Fruit fly (Drosophila melanogaster) whole organism, embryonic: ENCODE measurements around the gene Nle.

Experiments used
- Ada2b ChIP-seq: fragments of 200-800 bp; sonication (Bioruptor generic); IDR thresholded peaks from 2 replicates; pipeline ENCODE4 v1.3.6; 2022; ENCODE audit warnings: missing biosample characterization, missing genetic modification characterization
- Bdp1 ChIP-seq: fragments of 200-800 bp; sonication (Bioruptor generic); optimal IDR thresholded peaks from 3 replicates; lab custom pipeline; 2016; ENCODE audit warnings: missing biosample characterization, missing genetic modification characterization
- CG11247 ChIP-seq: fragments of 200-800 bp; sonication (Bioruptor generic); IDR thresholded peaks from 2 replicates; pipeline ENCODE4 v1.3.6; 2022; ENCODE audit warnings: missing biosample characterization, missing genetic modification characterization
- CG12104 ChIP-seq: fragments of 200-800 bp; sonication (Bioruptor generic); optimal IDR thresholded peaks from 3 replicates; lab custom pipeline; 2016; ENCODE audit warnings: missing biosample characterization, missing genetic modification characterization
- CG14667 ChIP-seq: fragments of 200-800 bp; sonication (Bioruptor generic); IDR thresholded peaks from 2 replicates; pipeline ENCODE4 v1.3.6; 2022; ENCODE audit warnings: missing biosample characterization, missing genetic modification characterization
- CG15011 ChIP-seq: fragments of 200-800 bp; sonication (Bioruptor generic); optimal IDR thresholded peaks from 3 replicates; lab custom pipeline; 2018; ENCODE audit warnings: missing biosample characterization, mild to moderate bottlenecking, missing genetic modification characterization
- CG15479 ChIP-seq: fragments of 200-800 bp; sonication (Bioruptor generic); optimal IDR thresholded peaks from 3 replicates; lab custom pipeline; 2019; ENCODE audit warnings: missing biosample characterization, mild to moderate bottlenecking, missing genetic modification characterization, moderate library complexity
- CG17802 ChIP-seq: fragments of 200-800 bp; sonication (Bioruptor generic); optimal IDR thresholded peaks from 2 replicates; lab custom pipeline; 2018; ENCODE audit warnings: missing biosample characterization, mild to moderate bottlenecking, missing genetic modification characterization, moderate library complexity
- CG17912 ChIP-seq: fragments of 200-800 bp; sonication (Bioruptor generic); optimal IDR thresholded peaks from 2 replicates; lab custom pipeline; 2018; ENCODE audit warnings: missing biosample characterization, mild to moderate bottlenecking, missing genetic modification characterization
- CG2875 ChIP-seq: fragments of 200-800 bp; sonication (Bioruptor generic); optimal IDR thresholded peaks from 2 replicates; lab custom pipeline; 2017; ENCODE audit warnings: missing biosample characterization, mild to moderate bottlenecking, missing genetic modification characterization, missing genetic modification reagents
- CG32772 ChIP-seq: fragments of 200-800 bp; sonication (Bioruptor generic); IDR thresholded peaks from 2 replicates; pipeline ENCODE4 v1.3.6; 2022; ENCODE audit warnings: missing biosample characterization, missing genetic modification characterization
- CG5953 ChIP-seq: fragments of 200-800 bp; sonication (Bioruptor generic); IDR thresholded peaks from 2 replicates; pipeline ENCODE4 v1.3.6; 2022; ENCODE audit warnings: missing biosample characterization, missing genetic modification characterization
- CG6654 ChIP-seq: fragments of 200-800 bp; sonication (Bioruptor generic); optimal IDR thresholded peaks from 2 replicates; lab custom pipeline; 2017; ENCODE audit warnings: missing biosample characterization, mild to moderate bottlenecking, missing genetic modification characterization
- CG7987 ChIP-seq: fragments of 200-800 bp; sonication (Bioruptor generic); optimal IDR thresholded peaks from 2 replicates; lab custom pipeline; 2018; ENCODE audit warnings: missing biosample characterization, mild to moderate bottlenecking, missing genetic modification characterization, moderate library complexity
- CG8765 ChIP-seq: fragments of 200-800 bp; sonication (Bioruptor generic); IDR thresholded peaks from 2 replicates; pipeline ENCODE4 v1.3.6; 2022; ENCODE audit warnings: missing biosample characterization, missing genetic modification characterization
- CG9876 ChIP-seq: fragments of 200-800 bp; sonication (Bioruptor generic); optimal IDR thresholded peaks from 2 replicates; lab custom pipeline; 2016; ENCODE audit warnings: missing biosample characterization, missing genetic modification characterization
- Dip3 ChIP-seq: fragments of 200-800 bp; sonication (Bioruptor generic); optimal IDR thresholded peaks from 3 replicates; lab custom pipeline; 2016; ENCODE audit warnings: missing biosample characterization, missing genetic modification characterization
- Dp ChIP-seq: fragments of 200-800 bp; sonication (Bioruptor generic); optimal IDR thresholded peaks from 2 replicates; lab custom pipeline; 2018; ENCODE audit warnings: missing biosample characterization, mild to moderate bottlenecking, missing genetic modification characterization, moderate library complexity
- Drgx ChIP-seq: fragments of 200-800 bp; sonication (Bioruptor generic); IDR thresholded peaks from 2 replicates; pipeline ENCODE4 v1.3.6; 2022; ENCODE audit warnings: missing biosample characterization, missing genetic modification characterization
- GATAe ChIP-seq: fragments of 200-800 bp; sonication (Bioruptor generic); conservative IDR thresholded peaks from 2 replicates; pipeline ENCODE4 v1.3.6; 2022; ENCODE audit warnings: missing biosample characterization, missing genetic modification characterization
- Gsc ChIP-seq: fragments of 200-800 bp; sonication (Bioruptor generic); IDR thresholded peaks from 2 replicates; pipeline ENCODE4 v1.3.6; 2022; ENCODE audit warnings: missing biosample characterization, missing genetic modification characterization
- Gug ChIP-seq: fragments of 200-800 bp; sonication (Bioruptor generic); IDR thresholded peaks from 4 replicates; pipeline ENCODE4 v1.3.6; 2022; ENCODE audit warnings: missing biosample characterization, missing genetic modification characterization
- Hand ChIP-seq: fragments of 200-800 bp; sonication (Bioruptor generic); optimal IDR thresholded peaks from 2 replicates; lab custom pipeline; 2017; ENCODE audit warnings: mild to moderate bottlenecking, missing biosample characterization, missing genetic modification reagents, missing genetic modification characterization
- Hey ChIP-seq: fragments of 200-800 bp; sonication (Bioruptor generic); optimal IDR thresholded peaks from 3 replicates; lab custom pipeline; 2018; ENCODE audit warnings: missing biosample characterization, mild to moderate bottlenecking, missing genetic modification characterization
- HmgZ ChIP-seq: fragments of 200-800 bp; sonication (Bioruptor generic); optimal IDR thresholded peaks from 2 replicates; lab custom pipeline; 2018; ENCODE audit warnings: missing biosample characterization, mild to moderate bottlenecking, missing genetic modification characterization
- Hmr ChIP-seq: fragments of 200-800 bp; sonication (Bioruptor generic); optimal IDR thresholded peaks from 3 replicates; lab custom pipeline; 2017; ENCODE audit warnings: mild to moderate bottlenecking, missing biosample characterization, missing genetic modification reagents, missing genetic modification characterization
- MESR4 ChIP-seq: fragments of 200-800 bp; sonication (Bioruptor generic); optimal IDR thresholded peaks from 2 replicates; lab custom pipeline; 2018; ENCODE audit warnings: missing biosample characterization, mild to moderate bottlenecking, missing genetic modification characterization, moderate library complexity
- MTF-1 ChIP-seq: fragments of 200-800 bp; sonication (Bioruptor generic); optimal IDR thresholded peaks from 2 replicates; lab custom pipeline; 2018; ENCODE audit warnings: missing biosample characterization, mild to moderate bottlenecking, missing genetic modification characterization, borderline replicate concordance
- Side ChIP-seq: fragments of 200-800 bp; sonication (Bioruptor generic); optimal IDR thresholded peaks from 2 replicates; lab custom pipeline; 2016; ENCODE audit warnings: missing biosample characterization, missing genetic modification characterization
- Six4 ChIP-seq: fragments of 200-800 bp; sonication (Bioruptor generic); optimal IDR thresholded peaks from 2 replicates; lab custom pipeline; 2016; ENCODE audit warnings: missing biosample characterization, missing genetic modification characterization
- Tbp ChIP-seq: fragments of >200 bp; optimal IDR thresholded peaks from 2 replicates; lab custom pipeline; 2018; ENCODE audit warnings: missing biosample characterization, missing genetic modification characterization
- YL-1 ChIP-seq: fragments of 200-800 bp; sonication (Bioruptor generic); optimal IDR thresholded peaks from 3 replicates; lab custom pipeline; 2017; ENCODE audit warnings: missing biosample characterization, mild to moderate bottlenecking, missing genetic modification characterization
- bab2 ChIP-seq: fragments of 200-800 bp; sonication (Bioruptor generic); optimal IDR thresholded peaks from 2 replicates; lab custom pipeline; 2016; ENCODE audit warnings: missing biosample characterization, missing genetic modification characterization
- bcd ChIP-seq: fragments of 200-800 bp; sonication (Bioruptor generic); optimal IDR thresholded peaks from 2 replicates; lab custom pipeline; 2017; ENCODE audit warnings: missing biosample characterization, mild to moderate bottlenecking, missing genetic modification characterization
- bsh ChIP-seq, 2 experiments: fragments of 200-800 bp; sonication (Bioruptor generic); optimal IDR thresholded peaks; 2 replicates each; lab custom pipeline; 2017 to 2018; ENCODE audit warnings: mild to moderate bottlenecking in 2 of 2, missing biosample characterization in 2 of 2, missing genetic modification characterization in 2 of 2, moderate library complexity in 1 of 2
- crp ChIP-seq, 2 experiments: fragments of 200-800 bp; sonication (Bioruptor generic); optimal IDR thresholded peaks; 2 replicates in 1 of 2; 3 replicates in 1 of 2; lab custom pipeline; 2017; ENCODE audit warnings: missing biosample characterization in 2 of 2, missing genetic modification characterization in 2 of 2, mild to moderate bottlenecking in 1 of 2, moderate library complexity in 1 of 2
- dmrt99B ChIP-seq: fragments of 200-800 bp; sonication (Bioruptor generic); optimal IDR thresholded peaks from 2 replicates; lab custom pipeline; 2018; ENCODE audit warnings: missing biosample characterization, mild to moderate bottlenecking, missing genetic modification characterization, moderate library complexity
- exex ChIP-seq: fragments of 200-800 bp; sonication (Bioruptor generic); optimal IDR thresholded peaks from 4 replicates; lab custom pipeline; 2018; ENCODE audit warnings: missing biosample characterization, mild to moderate bottlenecking, missing genetic modification characterization, moderate library complexity
- gcm2 ChIP-seq: fragments of 200-800 bp; sonication (Bioruptor generic); optimal IDR thresholded peaks from 2 replicates; lab custom pipeline; 2016; ENCODE audit warnings: missing biosample characterization, missing genetic modification characterization
- ham ChIP-seq: fragments of 200-800 bp; sonication (Bioruptor generic); IDR thresholded peaks from 2 replicates; pipeline ENCODE4 v1.3.6; 2022; ENCODE audit warnings: missing biosample characterization, missing genetic modification characterization
- hb ChIP-seq: fragments of 200-800 bp; sonication (Bioruptor generic); IDR thresholded peaks from 3 replicates; pipeline ENCODE4 v1.3.6; 2022; ENCODE audit warnings: missing biosample characterization, missing genetic modification characterization; ENCODE audit not compliant: partially characterized antibody
- lab ChIP-seq: fragments of 200-800 bp; sonication (Bioruptor generic); optimal IDR thresholded peaks from 3 replicates; lab custom pipeline; 2017; ENCODE audit warnings: missing biosample characterization, missing genetic modification characterization, mild to moderate bottlenecking, moderate library complexity, missing genetic modification reagents
- lola ChIP-seq, 3 experiments: fragments of >200 bp in 2 of 3; fragments of 200-800 bp in 1 of 3; sonication (Bioruptor generic) in 1 of 3; optimal IDR thresholded peaks; 2 replicates each; lab custom pipeline; 2017 to 2019; ENCODE audit warnings: missing biosample characterization in 3 of 3, missing genetic modification characterization in 3 of 3, mild to moderate bottlenecking in 1 of 3, moderate library complexity in 1 of 3
- odd ChIP-seq: fragments of 200-800 bp; sonication (Bioruptor generic); optimal IDR thresholded peaks from 2 replicates; lab custom pipeline; 2017; ENCODE audit warnings: missing biosample characterization, mild to moderate bottlenecking, missing genetic modification characterization
- peb ChIP-seq: fragments of 200-800 bp; sonication (Bioruptor generic); IDR thresholded peaks from 2 replicates; pipeline ENCODE4 v1.3.6; 2022; ENCODE audit warnings: missing biosample characterization, missing genetic modification characterization
- pum ChIP-seq: fragments of 200-800 bp; sonication (Bioruptor generic); optimal IDR thresholded peaks from 2 replicates; lab custom pipeline; 2016; ENCODE audit warnings: missing biosample characterization, missing genetic modification characterization
- sqz ChIP-seq: fragments of 200-800 bp; sonication (Bioruptor generic); optimal IDR thresholded peaks from 3 replicates; lab custom pipeline; 2018; ENCODE audit warnings: missing biosample characterization, mild to moderate bottlenecking, missing genetic modification characterization
- ssp ChIP-seq: fragments of 200-800 bp; sonication (Bioruptor generic); IDR thresholded peaks from 2 replicates; pipeline ENCODE4 v1.3.6; 2022; ENCODE audit warnings: missing biosample characterization, missing genetic modification characterization
- tin ChIP-seq: fragments of 200-800 bp; sonication (Bioruptor generic); optimal IDR thresholded peaks from 3 replicates; lab custom pipeline; 2016; ENCODE audit warnings: missing biosample characterization, missing genetic modification characterization
- zf30C ChIP-seq: fragments of 200-800 bp; sonication (Bioruptor generic); optimal IDR thresholded peaks from 3 replicates; lab custom pipeline; 2018; ENCODE audit warnings: missing biosample characterization, mild to moderate bottlenecking, missing genetic modification characterization

Nle gene

DNA sequence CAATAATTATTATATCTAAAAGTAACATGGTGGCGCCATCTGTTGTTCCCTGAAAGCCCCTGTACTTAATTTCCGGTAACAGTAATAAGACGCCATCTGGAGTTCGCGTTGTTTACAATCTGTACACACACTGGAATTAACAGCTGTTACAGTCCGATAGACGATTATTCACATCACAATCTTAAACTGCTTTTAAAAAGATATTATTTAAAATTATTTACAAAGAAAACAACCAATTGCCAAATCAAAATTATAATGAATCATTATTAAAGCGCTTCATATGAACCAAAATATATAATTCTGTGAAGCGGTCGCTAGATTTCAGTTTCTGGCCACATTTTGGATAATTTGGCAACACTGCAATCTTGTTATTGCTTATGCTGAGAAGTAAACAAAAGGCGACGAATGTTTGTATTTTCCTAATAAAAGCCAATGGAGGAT, 34.5 kb upstream of the Nle start, which contains the start of gene CG13689 (continued):
- TF ChIP-seq CG15011 (no peak), bab2 (GFP tag; lab: Kevin White, UChicago) (peak; percentile 46), lab (no peak), bsh (GFP tag; optimal IDR thresholded peaks at IDR 0.05; lab: Kevin White, UChicago) (peak in 1 of 2 experiments; percentile 39), zf30C (no peak), Hmr (GFP tag; lab: Kevin White, UChicago) (peak; percentile 57), CG15479 (GFP tag; lab: Kevin White, UChicago) (no peak), sqz (GFP tag; lab: Kevin White, UChicago) (no peak), CG17912 (GFP tag; lab: Kevin White, UChicago) (peak; percentile 44), bcd (GFP tag; lab: Kevin White, UChicago) (peak; percentile 59), Dip3 (GFP tag; lab: Kevin White, UChicago) (peak; percentile 13), Dp (GFP tag; lab: Kevin White, UChicago) (peak; percentile 28), Gsc (GFP tag; lab: Robert Waterston, UW) (no peak), CG6654 (GFP tag; lab: Kevin White, UChicago) (no peak), tin (GFP tag; lab: Kevin White, UChicago) (peak; percentile 57), CG32772 (GFP tag; lab: Robert Waterston, UW) (peak; percentile 51; the same call in 1 of the 2 replicates), Bdp1 (GFP tag; lab: Kevin White, UChicago) (peak; percentile 17), hb (GFP tag; lab: Robert Waterston, UW) (no peak), Hey (tag; lab: Kevin White, UChicago) (no peak), HmgZ (peak; percentile 40), pum (GFP tag; lab: Kevin White, UChicago) (peak; percentile 35), YL-1 (peak; percentile 64), GATAe (GFP tag; lab: Robert Waterston, UW) (no peak), CG12104 (GFP tag; lab: Kevin White, UChicago) (peak; percentile 11), ssp (GFP tag; lab: Robert Waterston, UW) (peak; percentile 48), MTF-1 (GFP tag; lab: Kevin White, UChicago) (peak; percentile 39), CG2875 (no peak), CG17802 (tag; lab: Kevin White, UChicago) (no peak), gcm2 (GFP tag; lab: Kevin White, UChicago) (no peak), CG11247 (GFP tag; lab: Robert Waterston, UW) (peak; percentile 78), CG14667 (GFP tag; lab: Robert Waterston, UW) (peak; percentile 34), exex (no peak), CG7987 (peak; percentile 45), dmrt99B (tag; lab: Kevin White, UChicago) (no peak), Tbp (GFP tag; lab: Kevin White, UChicago) (no peak), CG8765 (GFP tag; lab: Robert Waterston, UW) (no peak), peb (GFP tag; lab: Robert Waterston, UW) (no peak), Ada2b (GFP tag; lab: Robert Waterston, UW) (no peak), lola (GFP tag; optimal IDR thresholded peaks at IDR 0.05; lab: Kevin White, UChicago) (peak in 1 of 3 experiments; percentile 12), MESR4 (GFP tag; lab: Kevin White, UChicago) (peak; percentile 35), CG9876 (GFP tag; lab: Kevin White, UChicago) (no peak), ham (GFP tag; lab: Robert Waterston, UW) (no peak), Six4 (no peak), Drgx (GFP tag; lab: Robert Waterston, UW) (no peak), crp (GFP tag; optimal IDR thresholded peaks at IDR 0.05; lab: Kevin White, UChicago) (peak in 1 of 2 experiments; percentile 53), Hand (GFP tag; lab: Kevin White, UChicago) (no peak), Gug (GFP tag; lab: Robert Waterston, UW) (peak; percentile 51; the same call in 2 of the 4 replicates), Side (GFP tag; lab: Kevin White, UChicago) (peak; percentile 29), odd (GFP tag; lab: Kevin White, UChicago) (no peak), CG5953 (GFP tag; lab: Robert Waterston, UW) (no peak)
